Worm (Caenorhabditis elegans) whole organism, L2 larva: ENCODE measurements around the gene kin-2.

Experiments
- C34F6.9 ChIP-seq: fragments of 150-350 bp; optimal IDR thresholded peaks from 2 replicates; lab custom pipeline; 2014; ENCODE audit warnings: missing biosample characterization, missing genetic modification characterization
- F13H6.1 ChIP-seq: sonication (generic microtip); optimal IDR thresholded peaks from 2 replicates; lab custom pipeline; 2016; ENCODE audit warnings: missing genetic modification characterization, missing compliant biosample characterization
- R02D3.7 ChIP-seq: fragments of 150-350 bp; optimal IDR thresholded peaks from 2 replicates; lab custom pipeline; 2014; ENCODE audit warnings: missing biosample characterization, missing genetic modification characterization
- Y55F3AM.14 ChIP-seq: fragments of 200-800 bp; sonication (Bioruptor generic); optimal IDR thresholded peaks from 2 replicates; lab custom pipeline; 2018; ENCODE audit warnings: mild to moderate bottlenecking, missing genetic modification characterization, missing compliant biosample characterization
- ZK546.5 ChIP-seq: sonication (generic microtip); optimal IDR thresholded peaks from 2 replicates; lab custom pipeline; 2017; ENCODE audit warnings: missing biosample characterization, missing genetic modification characterization
- aly-2 ChIP-seq: fragments of 150-350 bp; optimal IDR thresholded peaks from 2 replicates; lab custom pipeline; 2014; ENCODE audit warnings: missing biosample characterization, missing genetic modification characterization
- ama-1 ChIP-seq: fragments of 150-350 bp; optimal IDR thresholded peaks from 2 replicates; lab custom pipeline; 2018; ENCODE audit warnings: inconsistent platforms
- ceh-16 ChIP-seq: fragments of 150-350 bp; optimal IDR thresholded peaks from 2 replicates; lab custom pipeline; 2014; ENCODE audit warnings: missing biosample characterization, missing genetic modification characterization
- ceh-82 ChIP-seq: fragments of 150-350 bp; optimal IDR thresholded peaks from 2 replicates; lab custom pipeline; 2014; ENCODE audit warnings: missing biosample characterization, missing genetic modification characterization
- crh-2 ChIP-seq: sonication (generic microtip); optimal IDR thresholded peaks from 2 replicates; lab custom pipeline; 2017; ENCODE audit warnings: missing biosample characterization, missing genetic modification characterization
- dmd-4 ChIP-seq: sonication (generic microtip); optimal IDR thresholded peaks from 2 replicates; lab custom pipeline; 2017; ENCODE audit warnings: missing biosample characterization, missing genetic modification characterization
- egl-27 ChIP-seq: sonication (generic microtip); optimal IDR thresholded peaks from 3 replicates; lab custom pipeline; 2017; ENCODE audit warnings: missing biosample characterization, missing genetic modification reagents, missing genetic modification characterization
- elt-1 ChIP-seq: fragments of 150-350 bp; optimal IDR thresholded peaks from 2 replicates; lab custom pipeline; 2014; ENCODE audit warnings: missing biosample characterization, missing genetic modification characterization
- elt-3 ChIP-seq: sonication (generic microtip); optimal IDR thresholded peaks from 2 replicates; lab custom pipeline; 2017; ENCODE audit warnings: missing biosample characterization, missing genetic modification characterization
- fos-1 ChIP-seq: fragments of 150-350 bp; optimal IDR thresholded peaks from 2 replicates; lab custom pipeline; 2014; ENCODE audit warnings: missing biosample characterization, missing genetic modification characterization
- gmeb-1 ChIP-seq: fragments of 150-350 bp; optimal IDR thresholded peaks from 2 replicates; lab custom pipeline; 2014; ENCODE audit warnings: missing biosample characterization, missing genetic modification characterization
- lin-11 ChIP-seq: fragments of 150-350 bp; sonication (generic microtip); optimal IDR thresholded peaks from 2 replicates; lab custom pipeline; 2014; ENCODE audit warnings: missing biosample characterization, missing genetic modification characterization, inconsistent platforms, mixed read lengths
- lin-13 ChIP-seq: fragments of 150-350 bp; optimal IDR thresholded peaks from 2 replicates; lab custom pipeline; 2014; ENCODE audit warnings: missing biosample characterization, missing genetic modification reagents, missing genetic modification characterization
- lsy-2 ChIP-seq, 2 experiments: fragments of 150-350 bp in 1 of 2; sonication (generic microtip) in 1 of 2; optimal IDR thresholded peaks; 2 replicates each; lab custom pipeline; 2014 to 2017; ENCODE audit warnings: missing biosample characterization in 2 of 2, missing genetic modification characterization in 2 of 2
- mab-5 ChIP-seq: fragments of 150-350 bp; optimal IDR thresholded peaks from 2 replicates; lab custom pipeline; 2014; ENCODE audit warnings: missing biosample characterization, missing genetic modification characterization
- mbf-1 ChIP-seq: sonication (generic microtip); optimal IDR thresholded peaks from 2 replicates; lab custom pipeline; 2017; ENCODE audit warnings: missing biosample characterization, missing genetic modification characterization
- nhr-10 ChIP-seq: sonication (generic microtip); optimal IDR thresholded peaks from 2 replicates; lab custom pipeline; 2017; ENCODE audit warnings: missing biosample characterization, missing genetic modification characterization
- nhr-12 ChIP-seq: fragments of 150-350 bp; optimal IDR thresholded peaks from 2 replicates; lab custom pipeline; 2014; ENCODE audit warnings: missing biosample characterization, missing genetic modification characterization
- nhr-129 ChIP-seq: fragments of 150-350 bp; optimal IDR thresholded peaks from 2 replicates; lab custom pipeline; 2014; ENCODE audit warnings: missing biosample characterization, missing genetic modification characterization
- nhr-21 ChIP-seq: fragments of 150-350 bp; optimal IDR thresholded peaks from 2 replicates; lab custom pipeline; 2014; ENCODE audit warnings: missing biosample characterization, missing genetic modification characterization
- nhr-23 ChIP-seq: fragments of 150-350 bp; optimal IDR thresholded peaks from 2 replicates; lab custom pipeline; 2014; ENCODE audit warnings: missing biosample characterization, missing genetic modification reagents, missing genetic modification characterization
- nhr-25 ChIP-seq: fragments of 150-350 bp; sonication (generic microtip); optimal IDR thresholded peaks from 3 replicates; lab custom pipeline; 2014; ENCODE audit warnings: missing biosample characterization, missing genetic modification characterization
- nhr-6 ChIP-seq: fragments of 150-350 bp; optimal IDR thresholded peaks from 2 replicates; lab custom pipeline; 2014; ENCODE audit warnings: missing biosample characterization, missing genetic modification characterization
- nhr-77 ChIP-seq: fragments of 150-350 bp; optimal IDR thresholded peaks from 2 replicates; lab custom pipeline; 2014; ENCODE audit warnings: missing biosample characterization, missing genetic modification characterization
- sem-4 ChIP-seq: fragments of 150-350 bp; optimal IDR thresholded peaks from 2 replicates; lab custom pipeline; 2014; ENCODE audit warnings: missing biosample characterization, missing genetic modification reagents, missing genetic modification characterization
- skn-1 ChIP-seq: sonication (generic microtip); optimal IDR thresholded peaks from 2 replicates; lab custom pipeline; 2017; ENCODE audit warnings: missing biosample characterization, missing genetic modification characterization
- sma-3 ChIP-seq: sonication (generic microtip); optimal IDR thresholded peaks from 2 replicates; lab custom pipeline; 2016; ENCODE audit warnings: missing genetic modification reagents, missing genetic modification characterization, missing compliant biosample characterization
- sma-9 ChIP-seq, 2 experiments: fragments of 150-350 bp in 1 of 2; sonication (generic microtip) in 1 of 2; optimal IDR thresholded peaks; 2 replicates each; lab custom pipeline; 2014 to 2016; ENCODE audit warnings: missing genetic modification characterization in 2 of 2, mild to moderate bottlenecking in 1 of 2, missing biosample characterization in 1 of 2, missing compliant biosample characterization in 1 of 2, missing genetic modification reagents in 1 of 2, moderate library complexity in 1 of 2
- unc-62 ChIP-seq: fragments of 150-350 bp; optimal IDR thresholded peaks from 2 replicates; lab custom pipeline; 2014; ENCODE audit warnings: missing biosample characterization, missing genetic modification reagents, missing genetic modification characterization
- zag-1 ChIP-seq: fragments of 150-350 bp; optimal IDR thresholded peaks from 2 replicates; lab custom pipeline; 2014; ENCODE audit warnings: missing biosample characterization, missing genetic modification characterization
- ztf-11 ChIP-seq: sonication (generic microtip); optimal IDR thresholded peaks from 2 replicates; lab custom pipeline; 2017; ENCODE audit warnings: missing biosample characterization, missing genetic modification characterization
- ztf-4 ChIP-seq: fragments of 150-350 bp; optimal IDR thresholded peaks from 2 replicates; lab custom pipeline; 2014; ENCODE audit warnings: missing biosample characterization, missing genetic modification characterization

The kin-2 gene

DNA sequence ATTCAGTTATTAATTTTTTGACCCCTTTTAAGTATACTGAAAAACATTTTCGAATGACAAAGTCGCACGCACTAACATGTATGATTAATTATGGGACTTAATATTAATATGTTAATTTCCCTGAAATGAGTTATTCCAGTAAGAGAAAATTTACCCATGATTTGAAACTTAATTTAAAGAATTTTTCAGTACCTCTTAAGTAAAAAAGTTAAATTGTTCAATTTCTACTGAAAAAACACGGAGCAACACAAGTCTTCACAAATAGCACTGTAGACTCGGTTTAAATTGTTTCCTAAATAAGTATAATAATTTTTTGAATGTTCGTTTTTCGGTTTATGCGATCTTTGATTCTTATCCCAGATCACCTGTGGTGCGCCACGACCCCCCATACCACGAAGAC is 24.8 kb upstream of the kin-2 start:
- no peak for TF ChIP-seq nhr-21 (tag; lab: Kevin White, UChicago)
- no peak for TF ChIP-seq ceh-82 (tag; lab: Kevin White, UChicago)
- no peak for TF ChIP-seq mbf-1 (tag; lab: Kevin White, UChicago)
- no peak for TF ChIP-seq lsy-2 (tag; optimal IDR thresholded peaks at IDR 0.05; lab: Kevin White, UChicago)
- no peak for TF ChIP-seq gmeb-1 (tag; lab: Kevin White, UChicago)
- TF ChIP-seq sem-4 (tag; lab: Kevin White, UChicago) = no peak
- TF ChIP-seq ztf-11 (tag; lab: Kevin White, UChicago) = no peak
- no peak for TF ChIP-seq nhr-12 (tag; lab: Kevin White, UChicago)
- no peak for TF ChIP-seq unc-62 (GFP tag; lab: Kevin White, UChicago)
- TF ChIP-seq elt-3 (tag; lab: Kevin White, UChicago) = no peak
- no peak for TF ChIP-seq nhr-23 (tag; lab: Kevin White, UChicago)
- no peak for TF ChIP-seq nhr-129
- TF ChIP-seq, all 48 proteins: peak for 0

DNA sequence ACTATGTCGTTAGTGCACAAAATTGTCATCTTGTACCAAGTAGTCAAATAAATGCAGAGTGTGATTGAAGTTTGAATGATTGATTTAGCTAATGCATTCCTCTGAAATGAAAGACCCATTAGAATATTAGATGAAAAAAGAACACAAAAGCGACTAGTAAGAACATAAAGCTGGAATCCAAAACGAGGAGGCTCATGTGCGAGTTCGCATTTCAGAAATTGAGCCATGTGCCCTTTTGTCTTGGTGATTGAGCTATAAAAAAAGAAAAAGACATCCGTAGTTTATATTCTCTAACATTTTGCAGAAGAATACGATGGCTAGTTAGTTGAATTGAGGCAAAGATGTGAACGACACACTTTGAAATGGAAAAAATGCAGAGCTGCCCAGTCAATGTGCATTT is 23.8 kb upstream of the kin-2 start, which contains the start of gene F22F4.4:
Gene F22F4.4, minus strand, starts transcription at position 101 of the 400 bp plus-strand sequence.
- TF ChIP-seq Y55F3AM.14 = no peak
- TF ChIP-seq ZK546.5 = no peak
- TF ChIP-seq ama-1 = no peak
- no peak for TF ChIP-seq zag-1 (tag; lab: Kevin White, UChicago)
- no peak for TF ChIP-seq nhr-25 (tag; lab: Kevin White, UChicago)
- no peak for TF ChIP-seq nhr-6
- no peak for TF ChIP-seq egl-27 (tag; lab: Kevin White, UChicago)
- TF ChIP-seq ceh-16 (tag; lab: Kevin White, UChicago) = no peak
- TF ChIP-seq sma-9 (GFP tag; optimal IDR thresholded peaks at IDR 0.05; lab: Kevin White, UChicago) = no peak
- no peak for TF ChIP-seq sma-9 (tag; optimal IDR thresholded peaks at IDR 0.05; lab: Kevin White, UChicago)
- no peak for TF ChIP-seq C34F6.9 (tag; lab: Kevin White, UChicago)
- no peak for TF ChIP-seq aly-2 (tag; lab: Kevin White, UChicago)
- no peak for TF ChIP-seq nhr-10 (tag; lab: Kevin White, UChicago)
- no peak for TF ChIP-seq fos-1 (tag; lab: Kevin White, UChicago)
- TF ChIP-seq ztf-4 (tag; lab: Kevin White, UChicago) = no peak
- no peak for TF ChIP-seq dmd-4
- no peak for TF ChIP-seq mab-5
- TF ChIP-seq lsy-2 (tag; optimal IDR thresholded peaks at IDR 0.05; lab: Kevin White, UChicago) = no peak
- no peak for TF ChIP-seq lin-11 (tag; lab: Kevin White, UChicago)
- no peak for TF ChIP-seq ceh-82 (tag; lab: Kevin White, UChicago)

DNA sequence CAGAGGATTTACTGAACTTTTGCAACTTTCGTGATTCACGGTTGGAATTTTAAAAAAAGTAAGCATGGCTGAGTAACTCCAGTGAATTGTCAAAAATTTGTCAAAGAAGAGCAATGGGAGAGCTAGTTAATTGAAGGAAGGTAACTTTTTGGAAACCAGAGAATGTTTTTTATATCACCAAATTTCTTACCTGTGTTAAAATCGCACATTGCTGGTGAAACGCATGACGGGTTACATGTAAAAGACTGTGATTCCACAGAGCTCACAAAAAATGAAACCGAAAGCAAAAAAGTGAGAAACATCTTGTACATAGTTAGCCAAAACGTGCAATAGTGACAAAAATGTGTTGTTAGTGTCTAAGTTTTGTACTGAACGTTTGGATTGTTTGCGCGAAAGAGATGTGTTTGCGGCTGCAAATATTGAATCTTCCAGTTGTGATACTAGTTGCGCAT is 21.5 kb upstream of the kin-2 start, which contains the start of gene F22F4.9:
Gene F22F4.9, minus strand, starts transcription at position 402 of the 452 bp plus-strand sequence.
- TF ChIP-seq nhr-10 (tag; lab: Kevin White, UChicago) (no peak), skn-1 (no peak), sma-9 (GFP tag; optimal IDR thresholded peaks at IDR 0.05; lab: Kevin White, UChicago) (no peak), sma-9 (tag; optimal IDR thresholded peaks at IDR 0.05; lab: Kevin White, UChicago) (no peak), sma-3 (no peak), nhr-77 (tag; lab: Kevin White, UChicago) (no peak), F13H6.1 (no peak), lin-11 (tag; lab: Kevin White, UChicago) (no peak), dmd-4 (no peak), nhr-129 (no peak)

DNA sequence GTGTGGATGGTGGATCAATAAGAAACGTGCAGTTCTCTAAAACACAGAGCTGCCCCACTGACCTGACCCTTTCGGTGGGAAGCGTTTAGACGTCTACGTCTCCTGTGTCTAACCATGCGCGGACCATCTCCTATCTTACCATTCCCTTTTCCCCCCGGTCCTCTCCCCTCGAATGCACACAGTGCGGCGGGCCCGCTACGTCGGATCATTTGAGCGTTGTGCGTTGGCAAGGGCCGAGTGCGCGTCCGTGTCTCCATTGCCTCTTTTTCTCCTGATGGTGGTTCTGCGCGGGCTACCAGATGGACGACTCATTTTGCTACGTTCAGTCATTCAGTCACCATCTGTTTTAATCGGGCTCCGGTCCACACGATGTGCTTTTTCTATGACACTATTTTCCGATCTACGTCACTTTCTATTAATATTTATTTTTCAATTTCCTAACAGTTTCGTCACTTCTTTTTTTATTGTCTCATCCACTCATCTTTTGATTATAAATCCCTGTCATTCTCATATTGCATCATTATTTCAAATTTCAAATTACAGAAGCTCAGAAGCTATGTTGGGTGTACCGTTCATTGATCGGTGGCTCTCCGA is 18.1 kb upstream of the kin-2 start, which contains the start of gene inx-3:
Gene inx-3, plus strand, starts transcription at position 544 of the 594 bp plus-strand sequence.
- no peak for TF ChIP-seq elt-3 (tag; lab: Kevin White, UChicago)
- no peak for TF ChIP-seq lin-13 (GFP tag; lab: Kevin White, UChicago)
- TF ChIP-seq nhr-21 (tag; lab: Kevin White, UChicago) = no peak
- TF ChIP-seq gmeb-1 (tag; lab: Kevin White, UChicago) = no peak
- no peak for TF ChIP-seq ceh-16 (tag; lab: Kevin White, UChicago)
- TF ChIP-seq ztf-4 (tag; lab: Kevin White, UChicago) = no peak
- TF ChIP-seq nhr-10 (tag; lab: Kevin White, UChicago) = no peak
- TF ChIP-seq lin-11 (tag; lab: Kevin White, UChicago) = no peak
- TF ChIP-seq F13H6.1 = no peak
- no peak for TF ChIP-seq nhr-23 (tag; lab: Kevin White, UChicago)
- no peak for TF ChIP-seq elt-1 (tag; lab: Kevin White, UChicago)
- no peak for TF ChIP-seq egl-27 (tag; lab: Kevin White, UChicago)
- no peak for TF ChIP-seq sma-9 (GFP tag; optimal IDR thresholded peaks at IDR 0.05; lab: Kevin White, UChicago)
- TF ChIP-seq sma-9 (tag; optimal IDR thresholded peaks at IDR 0.05; lab: Kevin White, UChicago) = no peak
- no peak for TF ChIP-seq C34F6.9 (tag; lab: Kevin White, UChicago)
- TF ChIP-seq R02D3.7 (tag; lab: Kevin White, UChicago) = no peak
- TF ChIP-seq nhr-25 (tag; lab: Kevin White, UChicago) = no peak
- TF ChIP-seq crh-2 (tag; lab: Kevin White, UChicago) = no peak
